Fruit fly (Drosophila melanogaster) whole organism, embryonic: ENCODE measurements around the gene CG14085.
A peak's percentile ranks its signal among the peaks of the same experiment; 100 is the strongest.

ENCODE experiments used
- ATbp ChIP-seq: fragments of 200-800 bp; sonication (Bioruptor generic); optimal IDR thresholded peaks from 2 replicates; lab custom pipeline; 2017; ENCODE audit warnings: missing biosample characterization, mild to moderate bottlenecking, missing genetic modification characterization, missing genetic modification reagents
- CG10959 ChIP-seq: fragments of 200-800 bp; sonication (Bioruptor generic); IDR thresholded peaks from 2 replicates; pipeline ENCODE4 v1.3.6; 2022; ENCODE audit warnings: missing biosample characterization, missing genetic modification characterization
- CG11085 ChIP-seq: fragments of 200-800 bp; sonication (Bioruptor generic); IDR thresholded peaks from 2 replicates; pipeline ENCODE4 v1.3.6; 2022; ENCODE audit warnings: missing biosample characterization, missing genetic modification characterization
- CG12942 ChIP-seq: fragments of 200-800 bp; sonication (Bioruptor generic); optimal IDR thresholded peaks from 3 replicates; lab custom pipeline; 2016; ENCODE audit warnings: missing biosample characterization, missing genetic modification characterization
- CG14860 ChIP-seq: fragments of 200-800 bp; sonication (Bioruptor generic); IDR thresholded peaks from 3 replicates; pipeline ENCODE4 v1.3.6; 2022; ENCODE audit warnings: missing biosample characterization, missing genetic modification characterization; ENCODE audit not compliant: partially characterized antibody
- CG1647 ChIP-seq: fragments of 200-800 bp; sonication (Bioruptor generic); optimal IDR thresholded peaks from 3 replicates; lab custom pipeline; 2016; ENCODE audit warnings: missing biosample characterization, missing genetic modification characterization
- CG18764 ChIP-seq: fragments of 200-800 bp; sonication (Bioruptor generic); optimal IDR thresholded peaks from 3 replicates; lab custom pipeline; 2016; ENCODE audit warnings: missing biosample characterization, missing genetic modification characterization
- CG2120 ChIP-seq: fragments of 200-800 bp; sonication (Bioruptor generic); optimal IDR thresholded peaks from 3 replicates; lab custom pipeline; 2016; ENCODE audit warnings: missing biosample characterization, missing genetic modification characterization
- CG2712 ChIP-seq: fragments of 200-800 bp; optimal IDR thresholded peaks from 3 replicates; lab custom pipeline; 2019; ENCODE audit warnings: missing biosample characterization, mild to moderate bottlenecking, missing genetic modification characterization, moderate library complexity
- CG30431 ChIP-seq: fragments of 200-800 bp; sonication (Bioruptor generic); optimal IDR thresholded peaks from 2 replicates; lab custom pipeline; 2017; ENCODE audit warnings: missing biosample characterization, missing genetic modification characterization
- CG3838 ChIP-seq: fragments of 200-800 bp; sonication (Bioruptor generic); optimal IDR thresholded peaks from 3 replicates; lab custom pipeline; 2016; ENCODE audit warnings: missing biosample characterization, missing genetic modification characterization
- CG3847 ChIP-seq: fragments of 200-800 bp; sonication (Bioruptor generic); IDR thresholded peaks from 2 replicates; pipeline ENCODE4 v1.3.6; 2022; ENCODE audit warnings: missing biosample characterization, missing genetic modification characterization
- CG4617 ChIP-seq: fragments of 200-800 bp; sonication (Bioruptor generic); optimal IDR thresholded peaks from 3 replicates; lab custom pipeline; 2016; ENCODE audit warnings: missing biosample characterization, missing genetic modification characterization, borderline replicate concordance
- CG5953 ChIP-seq: fragments of 200-800 bp; sonication (Bioruptor generic); IDR thresholded peaks from 2 replicates; pipeline ENCODE4 v1.3.6; 2022; ENCODE audit warnings: missing biosample characterization, missing genetic modification characterization
- CG7839 ChIP-seq: fragments of 200-800 bp; sonication (Bioruptor generic); optimal IDR thresholded peaks from 3 replicates; lab custom pipeline; 2018; ENCODE audit warnings: missing biosample characterization, mild to moderate bottlenecking, missing genetic modification characterization, moderate library complexity
- CG8089 ChIP-seq: fragments of 200-800 bp; sonication (Bioruptor generic); optimal IDR thresholded peaks from 3 replicates; lab custom pipeline; 2016; ENCODE audit warnings: missing biosample characterization, missing genetic modification characterization
- CG9437 ChIP-seq: fragments of 200-800 bp; sonication (Bioruptor generic); optimal IDR thresholded peaks from 2 replicates; lab custom pipeline; 2018; ENCODE audit warnings: missing biosample characterization, mild to moderate bottlenecking, missing genetic modification characterization
- CG9817 ChIP-seq: fragments of 200-800 bp; sonication (Bioruptor generic); optimal IDR thresholded peaks from 2 replicates; lab custom pipeline; 2018; ENCODE audit warnings: missing biosample characterization, mild to moderate bottlenecking, missing genetic modification characterization, moderate library complexity
- CG9932 ChIP-seq: fragments of 200-800 bp; sonication (Bioruptor generic); IDR thresholded peaks from 2 replicates; pipeline ENCODE4 v1.3.6; 2022; ENCODE audit warnings: missing biosample characterization, missing genetic modification characterization
- Dip3 ChIP-seq: fragments of 200-800 bp; sonication (Bioruptor generic); optimal IDR thresholded peaks from 3 replicates; lab custom pipeline; 2016; ENCODE audit warnings: missing biosample characterization, missing genetic modification characterization
- Dll ChIP-seq: fragments of 200-800 bp; sonication (Bioruptor generic); IDR thresholded peaks from 4 replicates; pipeline ENCODE4 v1.3.6; 2022; ENCODE audit warnings: missing biosample characterization, missing genetic modification characterization; ENCODE audit not compliant: partially characterized antibody
- Hr3 ChIP-seq: fragments of 200-800 bp; sonication (Bioruptor generic); optimal IDR thresholded peaks from 3 replicates; lab custom pipeline; 2016; ENCODE audit warnings: missing biosample characterization, missing genetic modification characterization
- Mrtf ChIP-seq: fragments of 200-800 bp; sonication (Bioruptor generic); IDR thresholded peaks from 3 replicates; pipeline ENCODE4 v1.3.6; 2022; ENCODE audit warnings: missing biosample characterization, missing genetic modification characterization
- NC2β ChIP-seq: fragments of 200-800 bp; sonication (Bioruptor generic); optimal IDR thresholded peaks from 2 replicates; lab custom pipeline; 2016; ENCODE audit warnings: missing biosample characterization, missing genetic modification characterization
- Nf-YC ChIP-seq: fragments of 200-800 bp; optimal IDR thresholded peaks from 3 replicates; lab custom pipeline; 2019; ENCODE audit warnings: missing biosample characterization, mild to moderate bottlenecking, missing genetic modification characterization, moderate library complexity
- NfI ChIP-seq: fragments of 200-800 bp; sonication (Bioruptor generic); optimal IDR thresholded peaks from 3 replicates; lab custom pipeline; 2018; ENCODE audit warnings: missing biosample characterization, mild to moderate bottlenecking, missing genetic modification characterization, moderate library complexity
- Rfx ChIP-seq: fragments of 200-800 bp; sonication (Bioruptor generic); IDR thresholded peaks from 2 replicates; pipeline ENCODE4 v1.3.6; 2022; ENCODE audit warnings: missing biosample characterization, missing genetic modification characterization
- Sox102F ChIP-seq: fragments of 200-800 bp; sonication (Bioruptor generic); optimal IDR thresholded peaks from 2 replicates; lab custom pipeline; 2018; ENCODE audit warnings: missing biosample characterization, mild to moderate bottlenecking, missing genetic modification characterization, moderate library complexity
- Taf1 ChIP-seq: fragments of 200-800 bp; sonication (Bioruptor generic); IDR thresholded peaks from 2 replicates; pipeline ENCODE4 v1.3.6; 2022; ENCODE audit warnings: missing biosample characterization, missing genetic modification characterization
- Tbp ChIP-seq: fragments of >200 bp; optimal IDR thresholded peaks from 2 replicates; lab custom pipeline; 2018; ENCODE audit warnings: missing biosample characterization, missing genetic modification characterization
- amos ChIP-seq: fragments of 200-800 bp; sonication (Bioruptor generic); IDR thresholded peaks from 2 replicates; pipeline ENCODE4 v1.3.6; 2022; ENCODE audit warnings: missing biosample characterization, missing genetic modification characterization; ENCODE audit not compliant: partially characterized antibody
- bbx ChIP-seq: fragments of 200-800 bp; sonication (Bioruptor generic); IDR thresholded peaks from 2 replicates; pipeline ENCODE4 v1.3.6; 2022; ENCODE audit warnings: missing biosample characterization, missing genetic modification characterization; ENCODE audit not compliant: partially characterized antibody
- cg ChIP-seq: fragments of 200-800 bp; sonication (Bioruptor generic); optimal IDR thresholded peaks from 3 replicates; lab custom pipeline; 2019; ENCODE audit warnings: missing biosample characterization, mild to moderate bottlenecking, missing genetic modification characterization, moderate library complexity
- crp ChIP-seq, 2 experiments: fragments of 200-800 bp; sonication (Bioruptor generic); optimal IDR thresholded peaks; 2 replicates in 1 of 2; 3 replicates in 1 of 2; lab custom pipeline; 2017; ENCODE audit warnings: missing biosample characterization in 2 of 2, missing genetic modification characterization in 2 of 2, mild to moderate bottlenecking in 1 of 2, moderate library complexity in 1 of 2
- dan ChIP-seq: fragments of 200-800 bp; sonication (Bioruptor generic); IDR thresholded peaks from 2 replicates; pipeline ENCODE4 v1.3.6; 2022; ENCODE audit warnings: missing biosample characterization, missing genetic modification characterization
- gem ChIP-seq: fragments of 200-800 bp; sonication (Bioruptor generic); optimal IDR thresholded peaks from 2 replicates; lab custom pipeline; 2019; ENCODE audit warnings: missing biosample characterization, mild to moderate bottlenecking, missing genetic modification characterization, moderate library complexity
- gfzf ChIP-seq: fragments of 200-800 bp; sonication (Bioruptor generic); optimal IDR thresholded peaks from 2 replicates; lab custom pipeline; 2016; ENCODE audit warnings: missing biosample characterization, mild to moderate bottlenecking, missing genetic modification characterization, moderate library complexity
- grau ChIP-seq: fragments of 200-800 bp; optimal IDR thresholded peaks from 3 replicates; lab custom pipeline; 2019; ENCODE audit warnings: missing biosample characterization, mild to moderate bottlenecking, missing genetic modification characterization, moderate library complexity
- hth ChIP-seq: fragments of >200 bp; optimal IDR thresholded peaks from 2 replicates; lab custom pipeline; 2017; ENCODE audit warnings: inconsistent platforms
- luna ChIP-seq: fragments of 200-800 bp; sonication (Bioruptor generic); optimal IDR thresholded peaks from 2 replicates; lab custom pipeline; 2016; ENCODE audit warnings: missing biosample characterization, missing genetic modification characterization
- mirr ChIP-seq: fragments of 200-800 bp; sonication (Bioruptor generic); optimal IDR thresholded peaks from 3 replicates; lab custom pipeline; 2018; ENCODE audit warnings: missing biosample characterization, mild to moderate bottlenecking, missing genetic modification characterization
- otp ChIP-seq: fragments of 200-800 bp; sonication (Bioruptor generic); IDR thresholded peaks from 3 replicates; pipeline ENCODE4, ENCODE4 v1.3.6; 2022; ENCODE audit warnings: missing biosample characterization, missing genetic modification characterization
- pan ChIP-seq, 4 experiments: fragments of >200 bp in 3 of 4; fragments of 200-800 bp in 1 of 4; sonication (Bioruptor generic) in 1 of 4; optimal IDR thresholded peaks in 3 of 4; IDR thresholded peaks in 1 of 4; 2 replicates each; pipeline versions ENCODE4 v1.3.6 to Lab custom; 2017 to 2022; ENCODE audit warnings: missing biosample characterization in 2 of 4, missing genetic modification characterization in 2 of 4, mixed read lengths in 1 of 4
- pnt ChIP-seq: fragments of 200-800 bp; sonication (Bioruptor generic); optimal IDR thresholded peaks from 3 replicates; lab custom pipeline; 2016; ENCODE audit warnings: missing biosample characterization, missing genetic modification characterization
- prd ChIP-seq, 3 experiments: fragments of >200 bp in 2 of 3; fragments of 200-800 bp in 1 of 3; sonication (Bioruptor generic) in 1 of 3; optimal IDR thresholded peaks in 2 of 3; IDR thresholded peaks in 1 of 3; 2 replicates in 2 of 3; 3 replicates in 1 of 3; pipeline versions ENCODE4 v1.3.6 to Lab custom; 2017 to 2022; ENCODE audit warnings: missing biosample characterization in 1 of 3, missing genetic modification characterization in 1 of 3
- shn ChIP-seq: fragments of 200-800 bp; sonication (Bioruptor generic); optimal IDR thresholded peaks from 3 replicates; lab custom pipeline; 2016; ENCODE audit warnings: missing biosample characterization, missing genetic modification characterization
- stwl ChIP-seq: fragments of 200-800 bp; sonication (Bioruptor generic); optimal IDR thresholded peaks from 3 replicates; lab custom pipeline; 2018; ENCODE audit warnings: missing biosample characterization, mild to moderate bottlenecking, missing genetic modification characterization, moderate library complexity
- toy ChIP-seq: fragments of 200-800 bp; sonication (Bioruptor generic); IDR thresholded peaks from 2 replicates; pipeline ENCODE4 v1.3.6; 2022; ENCODE audit warnings: missing biosample characterization, missing genetic modification characterization
- vfl ChIP-seq: fragments of 200-800 bp; sonication (Bioruptor generic); optimal IDR thresholded peaks from 2 replicates; lab custom pipeline; 2016; ENCODE audit warnings: missing biosample characterization, missing genetic modification characterization
- wor ChIP-seq: fragments of 200-800 bp; sonication (Bioruptor generic); IDR thresholded peaks from 2 replicates; pipeline ENCODE4 v1.3.6; 2022; ENCODE audit warnings: missing biosample characterization, missing genetic modification characterization
- zfh1 ChIP-seq: fragments of 200-800 bp; sonication (Bioruptor generic); IDR thresholded peaks from 3 replicates; pipeline ENCODE4 v1.3.6; 2022; ENCODE audit warnings: missing biosample characterization, missing genetic modification characterization

CG14085 gene

DNA sequence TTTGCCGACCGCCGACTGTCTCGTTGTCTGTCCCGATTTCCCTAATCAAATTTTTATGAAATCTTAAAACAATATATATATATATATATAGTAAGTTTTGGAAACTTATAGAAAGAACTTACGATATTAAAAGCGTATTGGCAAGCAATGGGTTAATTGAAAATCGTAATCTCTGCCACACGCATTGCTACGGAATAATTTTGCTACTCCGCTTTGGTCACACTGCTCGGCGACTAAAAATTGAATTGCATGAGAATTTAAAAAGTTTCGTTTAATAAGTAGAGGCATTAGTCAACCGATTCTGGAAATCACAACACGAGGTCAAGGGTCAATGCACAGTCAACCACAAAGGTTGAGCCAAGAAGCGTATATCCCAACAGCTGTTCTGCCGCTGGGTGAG, 7.9 kb upstream of the CG14085 start, which contains the start of gene Bet1 (continued):
- TF ChIP-seq crp (GFP tag; optimal IDR thresholded peaks at IDR 0.05; lab: Kevin White, UChicago): no peak
- TF ChIP-seq Dll: no peak
- peak; percentile 25 for TF ChIP-seq NfI (GFP tag; lab: Kevin White, UChicago)
- no peak for TF ChIP-seq CG18764
- TF ChIP-seq pan (optimal IDR thresholded peaks at IDR 0.05; lab: Kevin White, UChicago): no peak
- TF ChIP-seq pan (GFP tag; optimal IDR thresholded peaks at IDR 0.05 in 1 of 2, IDR thresholded peaks at IDR 0.05 in 1 of 2): peak in 1 of 2 experiments; percentile 41
- TF ChIP-seq CG3847: 0 out of 2 replicates have a peak, but pooled peaks have one; percentile 24
- TF ChIP-seq CG3838 (GFP tag; lab: Kevin White, UChicago): no peak
- no peak for TF ChIP-seq amos
- TF ChIP-seq Taf1 (GFP tag; lab: Robert Waterston, UW): no peak
- no peak for TF ChIP-seq CG14860 (GFP tag; lab: Robert Waterston, UW)
- TF ChIP-seq shn (GFP tag; lab: Kevin White, UChicago): no peak
- no peak for TF ChIP-seq Hr3 (GFP tag; lab: Kevin White, UChicago)
- no peak for TF ChIP-seq CG9817 (tag; lab: Kevin White, UChicago)
- peak; percentile 20 for TF ChIP-seq gem
- TF ChIP-seq CG7839 (tag; lab: Kevin White, UChicago): no peak
- TF ChIP-seq zfh1 (GFP tag; lab: Robert Waterston, UW): no peak
- no peak for TF ChIP-seq pnt (GFP tag; lab: Kevin White, UChicago)
- no peak for TF ChIP-seq CG5953 (GFP tag; lab: Robert Waterston, UW)
- TF ChIP-seq CG9437: no peak
- no peak for TF ChIP-seq dan (GFP tag; lab: Robert Waterston, UW)
- TF ChIP-seq bbx: 0 out of 2 replicates have a peak, but pooled peaks have one; percentile 21
- TF ChIP-seq CG12942 (GFP tag; lab: Kevin White, UChicago): no peak
- no peak for TF ChIP-seq hth (lab: Kevin White, UChicago)
- TF ChIP-seq Sox102F (GFP tag; lab: Kevin White, UChicago): peak; percentile 7
- TF ChIP-seq mirr (GFP tag; lab: Kevin White, UChicago): no peak
- TF ChIP-seq Dip3 (GFP tag; lab: Kevin White, UChicago): no peak
- no peak for TF ChIP-seq NC2β
- peak; percentile 64 for TF ChIP-seq gfzf (GFP tag; lab: Kevin White, UChicago)
- TF ChIP-seq CG2712: peak; percentile 34
- TF ChIP-seq CG4617 (GFP tag; lab: Kevin White, UChicago): peak; percentile 20
- no peak for TF ChIP-seq CG11085 (GFP tag; lab: Robert Waterston, UW)
- no peak for TF ChIP-seq toy
- TF ChIP-seq Rfx: peak; percentile 58
- peak; percentile 7 for TF ChIP-seq grau (tag; lab: Kevin White, UChicago)
- no peak for TF ChIP-seq wor (GFP tag; lab: Robert Waterston, UW)
- no peak for TF ChIP-seq Mrtf (GFP tag; lab: Robert Waterston, UW)
- no peak for TF ChIP-seq CG10959 (GFP tag; lab: Robert Waterston, UW)
- TF ChIP-seq stwl (tag; lab: Kevin White, UChicago): peak; percentile 53
- TF ChIP-seq CG9932: peak; percentile 50
- no peak for TF ChIP-seq luna (GFP tag; lab: Kevin White, UChicago)
- TF ChIP-seq CG1647 (GFP tag; lab: Kevin White, UChicago): no peak
- no peak for TF ChIP-seq CG8089
- no peak for TF ChIP-seq Tbp
- no peak for TF ChIP-seq cg (GFP tag; lab: Kevin White, UChicago)
- TF ChIP-seq otp (GFP tag; lab: Robert Waterston, UW): no peak
- no peak for TF ChIP-seq CG30431 (GFP tag; lab: Kevin White, UChicago)
- no peak for TF ChIP-seq prd (optimal IDR thresholded peaks at IDR 0.05; lab: Kevin White, UChicago)
- TF ChIP-seq prd (GFP tag; IDR thresholded peaks at IDR 0.05; lab: Robert Waterston, UW): peak; percentile 34; the same call in 1 of the 3 replicates
- TF ChIP-seq vfl (GFP tag; lab: Kevin White, UChicago): no peak
- no peak for TF ChIP-seq Nf-YC
- no peak for TF ChIP-seq ATbp (GFP tag; lab: Kevin White, UChicago)
- TF ChIP-seq CG2120 (GFP tag; lab: Kevin White, UChicago): no peak
